Worm (Caenorhabditis elegans) whole organism, L4 larva: ENCODE results near the gene zfp-1.

Experiments used
- F26F4.8 ChIP-seq: fragments of 200-800 bp; sonication (Bioruptor generic); conservative IDR thresholded peaks from 2 replicates; pipeline ENCODE4 v1.3.6; 2022; ENCODE audit warnings: missing genetic modification characterization, missing compliant biosample characterization
- F44E2.7 ChIP-seq: fragments of 200-800 bp; sonication (Bioruptor generic); IDR thresholded peaks from 2 replicates; pipeline ENCODE4 v2.1.2; 2022; ENCODE audit warnings: missing genetic modification characterization, missing compliant biosample characterization
- T20F7.1 ChIP-seq: fragments of 200-800 bp; sonication (Bioruptor generic); optimal IDR thresholded peaks from 2 replicates; lab custom pipeline; 2018; ENCODE audit warnings: mild to moderate bottlenecking, missing genetic modification characterization, missing compliant biosample characterization
- T26A8.4 ChIP-seq: fragments of 200-800 bp; sonication (Bioruptor generic); IDR thresholded peaks from 2 replicates; pipeline ENCODE4 v1.3.6; 2022; ENCODE audit warnings: missing genetic modification characterization, missing compliant biosample characterization
- Y105C5A.15 ChIP-seq: fragments of 200-800 bp; sonication (Bioruptor generic); IDR thresholded peaks from 2 replicates; pipeline ENCODE4 v1.3.6; 2022; ENCODE audit warnings: missing genetic modification characterization, missing compliant biosample characterization
- Y5F2A.4 ChIP-seq: fragments of 200-800 bp; sonication (Bioruptor generic); optimal IDR thresholded peaks from 2 replicates; lab custom pipeline; 2018; ENCODE audit warnings: mild to moderate bottlenecking, missing genetic modification characterization, missing compliant biosample characterization
- arid-1 ChIP-seq: fragments of 200-800 bp; sonication (Bioruptor generic); conservative IDR thresholded peaks from 2 replicates; pipeline ENCODE4 v1.3.6; 2022; ENCODE audit warnings: missing genetic modification reagents, missing genetic modification characterization, missing compliant biosample characterization
- ceh-20 ChIP-seq: fragments of 200-800 bp; sonication (Bioruptor generic); IDR thresholded peaks from 2 replicates; pipeline ENCODE4 v1.3.6; 2022; ENCODE audit warnings: missing genetic modification reagents, missing genetic modification characterization, missing compliant biosample characterization
- ceh-82 ChIP-seq: sonication (generic microtip); optimal IDR thresholded peaks from 2 replicates; lab custom pipeline; 2017; ENCODE audit warnings: missing biosample characterization, missing genetic modification characterization
- cey-2 ChIP-seq: sonication (generic microtip); optimal IDR thresholded peaks from 3 replicates; lab custom pipeline; 2017; ENCODE audit warnings: missing genetic modification characterization, mild to moderate bottlenecking, missing compliant biosample characterization, antibody characterized with exemption, borderline replicate concordance; ENCODE audit not compliant: insufficient read depth
- dpl-1 ChIP-seq: fragments of 150-350 bp; optimal IDR thresholded peaks from 2 replicates; lab custom pipeline; 2014; ENCODE audit warnings: missing biosample characterization, missing genetic modification reagents, missing genetic modification characterization
- duxl-1 ChIP-seq: sonication (generic microtip); optimal IDR thresholded peaks from 2 replicates; lab custom pipeline; 2016; ENCODE audit warnings: mild to moderate bottlenecking, missing genetic modification characterization, moderate library complexity, missing compliant biosample characterization; ENCODE audit not compliant: poor library complexity
- egl-27 ChIP-seq: sonication (generic microtip); optimal IDR thresholded peaks from 3 replicates; lab custom pipeline; 2017; ENCODE audit warnings: missing biosample characterization, missing genetic modification reagents, missing genetic modification characterization
- egl-43 ChIP-seq: fragments of 200-800 bp; sonication (Bioruptor generic); IDR thresholded peaks from 2 replicates; pipeline ENCODE4 v1.3.6; 2022; ENCODE audit warnings: missing genetic modification reagents, missing genetic modification characterization, missing compliant biosample characterization
- fkh-10 ChIP-seq: fragments of 150-350 bp; optimal IDR thresholded peaks from 2 replicates; lab custom pipeline; 2014; ENCODE audit warnings: missing biosample characterization, missing genetic modification reagents, missing genetic modification characterization
- hif-1 ChIP-seq, 2 experiments: sonication (generic microtip); optimal IDR thresholded peaks; 2 replicates each; lab custom pipeline; 2016 to 2017; ENCODE audit warnings: missing compliant biosample characterization in 2 of 2, missing genetic modification characterization in 2 of 2, missing genetic modification reagents in 2 of 2, missing genotype in 2 of 2, mild to moderate bottlenecking in 1 of 2
- hlh-11 ChIP-seq: fragments of 200-800 bp; sonication (Bioruptor generic); optimal IDR thresholded peaks from 2 replicates; lab custom pipeline; 2018; ENCODE audit warnings: mild to moderate bottlenecking, missing genetic modification characterization, missing compliant biosample characterization
- hlh-30 ChIP-seq: sonication (generic microtip); optimal IDR thresholded peaks from 2 replicates; lab custom pipeline; 2017; ENCODE audit warnings: antibody characterized with exemption, mild to moderate bottlenecking, missing genetic modification characterization, missing compliant biosample characterization; ENCODE audit not compliant: insufficient read depth
- hmg-1.1 ChIP-seq: fragments of 200-800 bp; sonication (Bioruptor generic); IDR thresholded peaks from 2 replicates; pipeline ENCODE4 v1.3.6; 2022; ENCODE audit warnings: missing genetic modification reagents, missing genetic modification characterization, missing compliant biosample characterization
- jun-1 ChIP-seq: fragments of 150-350 bp; optimal IDR thresholded peaks from 2 replicates; lab custom pipeline; 2014; ENCODE audit warnings: missing biosample characterization, missing genetic modification reagents, missing genetic modification characterization
- lin-15B ChIP-seq: fragments of 150-350 bp; sonication (generic microtip); optimal IDR thresholded peaks from 3 replicates; lab custom pipeline; 2014; ENCODE audit warnings: missing biosample characterization, missing genetic modification characterization
- lin-29 ChIP-seq: fragments of 200-800 bp; sonication (Bioruptor generic); IDR thresholded peaks from 2 replicates; pipeline ENCODE4 v1.3.6; 2022; ENCODE audit warnings: missing genetic modification reagents, missing genetic modification characterization, missing compliant biosample characterization
- lin-39 ChIP-seq: fragments of 150-350 bp; optimal IDR thresholded peaks from 2 replicates; lab custom pipeline; 2014; ENCODE audit warnings: missing biosample characterization, missing genetic modification reagents, missing genetic modification characterization
- lsy-2 ChIP-seq, 2 experiments: fragments of 150-350 bp in 1 of 2; sonication (generic microtip) in 1 of 2; optimal IDR thresholded peaks; 2 replicates each; lab custom pipeline; 2014 to 2017; ENCODE audit warnings: missing biosample characterization in 2 of 2, missing genetic modification characterization in 2 of 2
- madf-5 ChIP-seq, 2 experiments: fragments of 200-800 bp; sonication (Bioruptor generic); IDR thresholded peaks; 2 replicates each; pipeline ENCODE4 v1.3.6; 2022; ENCODE audit warnings: missing compliant biosample characterization in 2 of 2, missing genetic modification characterization in 2 of 2
- mdl-1 ChIP-seq, 2 experiments: fragments of 150-350 bp in 1 of 2; sonication (generic microtip) in 1 of 2; optimal IDR thresholded peaks; 2 replicates each; lab custom pipeline; 2014 to 2017; ENCODE audit warnings: missing biosample characterization in 2 of 2, missing genetic modification characterization in 2 of 2
- mep-1 ChIP-seq: fragments of 150-350 bp; sonication (generic microtip); optimal IDR thresholded peaks from 3 replicates; lab custom pipeline; 2014; ENCODE audit warnings: missing biosample characterization, missing genetic modification characterization
- mes-2 ChIP-seq: sonication (generic microtip); optimal IDR thresholded peaks from 2 replicates; lab custom pipeline; 2016; ENCODE audit warnings: missing genotype, mild to moderate bottlenecking, missing genetic modification characterization, missing compliant biosample characterization; ENCODE audit not compliant: poor library complexity, severe bottlenecking
- mxl-3 ChIP-seq: fragments of 200-800 bp; sonication (Bioruptor generic); optimal IDR thresholded peaks from 2 replicates; lab custom pipeline; 2018; ENCODE audit warnings: mild to moderate bottlenecking, missing genetic modification characterization, missing compliant biosample characterization
- nhr-10 ChIP-seq: fragments of 150-350 bp; optimal IDR thresholded peaks from 2 replicates; lab custom pipeline; 2014; ENCODE audit warnings: missing biosample characterization, missing genetic modification characterization
- nhr-111 ChIP-seq: fragments of 200-800 bp; sonication (Bioruptor generic); optimal IDR thresholded peaks from 2 replicates; lab custom pipeline; 2018; ENCODE audit warnings: mild to moderate bottlenecking, missing genetic modification characterization, missing compliant biosample characterization
- nhr-237 ChIP-seq: sonication (generic microtip); optimal IDR thresholded peaks from 2 replicates; lab custom pipeline; 2017; ENCODE audit warnings: missing biosample characterization, missing genetic modification characterization
- nhr-42 ChIP-seq: fragments of 200-800 bp; sonication (Bioruptor generic); IDR thresholded peaks from 2 replicates; pipeline ENCODE4 v1.3.6; 2022; ENCODE audit warnings: missing genetic modification characterization, missing compliant biosample characterization
- nhr-6 ChIP-seq: fragments of 150-350 bp; optimal IDR thresholded peaks from 2 replicates; lab custom pipeline; 2014; ENCODE audit warnings: missing biosample characterization, missing genetic modification characterization
- php-3 ChIP-seq: fragments of 200-800 bp; sonication (Bioruptor generic); IDR thresholded peaks from 2 replicates; pipeline ENCODE4 v1.3.6; 2022; ENCODE audit warnings: missing genetic modification reagents, missing genetic modification characterization, missing compliant biosample characterization
- pqm-1 ChIP-seq: sonication (generic microtip); optimal IDR thresholded peaks from 2 replicates; lab custom pipeline; 2017; ENCODE audit warnings: missing biosample characterization, missing genetic modification characterization
- saeg-2 ChIP-seq: fragments of 200-800 bp; sonication (Bioruptor generic); IDR thresholded peaks from 2 replicates; pipeline ENCODE4 v1.3.6; 2022; ENCODE audit warnings: missing genetic modification reagents, missing genetic modification characterization, missing compliant biosample characterization
- set-16 ChIP-seq: fragments of 200-800 bp; sonication (Bioruptor generic); IDR thresholded peaks from 2 replicates; pipeline ENCODE4 v1.3.6; 2022; ENCODE audit warnings: missing genetic modification reagents, missing genetic modification characterization, missing compliant biosample characterization
- skn-1 ChIP-seq: fragments of 150-350 bp; optimal IDR thresholded peaks from 2 replicates; lab custom pipeline; 2014; ENCODE audit warnings: missing biosample characterization, missing genetic modification characterization
- snpc-1.2 ChIP-seq: fragments of 200-800 bp; sonication (Bioruptor generic); IDR thresholded peaks from 2 replicates; pipeline ENCODE4 v1.3.6; 2022; ENCODE audit warnings: missing genetic modification reagents, missing genetic modification characterization, missing compliant biosample characterization
- spr-1 ChIP-seq: sonication (generic microtip); optimal IDR thresholded peaks from 2 replicates; lab custom pipeline; 2016; ENCODE audit warnings: mild to moderate bottlenecking, missing genetic modification characterization, missing compliant biosample characterization
- spr-3 ChIP-seq: fragments of 200-800 bp; sonication (Bioruptor generic); optimal IDR thresholded peaks from 2 replicates; lab custom pipeline; 2018; ENCODE audit warnings: mild to moderate bottlenecking, missing genetic modification characterization, missing compliant biosample characterization
- tag-97 ChIP-seq: fragments of 200-800 bp; sonication (Bioruptor generic); IDR thresholded peaks from 2 replicates; pipeline ENCODE4 v1.3.6; 2022; ENCODE audit warnings: missing genetic modification characterization, missing compliant biosample characterization
- vab-7 ChIP-seq: fragments of 200-800 bp; sonication (Bioruptor generic); IDR thresholded peaks from 2 replicates; pipeline ENCODE4 v1.3.6; 2022; ENCODE audit warnings: missing genetic modification reagents, missing genetic modification characterization, missing compliant biosample characterization
- zfp-2 ChIP-seq: sonication (generic microtip); optimal IDR thresholded peaks from 2 replicates; lab custom pipeline; 2016; ENCODE audit warnings: mild to moderate bottlenecking, missing genetic modification characterization, missing compliant biosample characterization
- ztf-11 ChIP-seq: fragments of 150-350 bp; optimal IDR thresholded peaks from 2 replicates; lab custom pipeline; 2014; ENCODE audit warnings: missing biosample characterization, missing genetic modification characterization

zfp-1 gene

DNA sequence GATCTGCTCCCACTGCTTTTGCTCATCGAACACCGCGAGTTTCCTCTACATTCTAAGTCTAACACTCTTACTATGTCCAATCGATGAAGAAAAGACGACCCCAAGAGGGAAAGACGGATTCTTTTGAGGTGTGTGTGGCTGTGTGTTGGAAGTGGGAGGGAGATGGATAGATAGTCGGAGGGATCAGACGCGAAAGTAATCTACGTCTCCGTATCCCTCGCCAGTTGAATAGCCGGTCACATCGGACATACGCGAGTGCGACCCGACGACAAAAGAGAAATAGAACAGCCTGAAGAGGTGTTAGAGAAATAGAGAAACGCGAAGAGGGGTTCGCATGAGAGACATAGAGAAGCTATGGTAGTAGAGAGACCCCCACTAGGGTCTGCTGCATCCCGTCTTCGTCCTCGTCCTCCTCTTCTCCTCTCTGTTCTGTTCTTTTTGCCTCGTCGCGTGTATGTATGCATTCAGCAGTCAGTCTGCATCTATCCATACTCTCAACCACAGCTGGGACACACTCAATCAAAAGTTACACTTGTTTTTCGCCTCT is 4.3 kb downstream of the zfp-1 start (continued):
- TF ChIP-seq saeg-2 (GFP tag; lab: Robert Waterston, UW) (peak; percentile 91), egl-27 (tag; lab: Kevin White, UChicago) (no peak), ztf-11 (tag; lab: Kevin White, UChicago) (no peak), hlh-30 (tag; lab: Kevin White, UChicago) (peak; percentile 95), spr-3 (GFP tag; lab: Kevin White, UChicago) (no peak), mxl-3 (GFP tag; lab: Kevin White, UChicago) (peak; percentile 93), F44E2.7 (no peak), tag-97 (GFP tag; lab: Robert Waterston, UW) (no peak), nhr-111 (GFP tag; lab: Kevin White, UChicago) (no peak), php-3 (GFP tag; lab: Robert Waterston, UW) (peak; percentile 46; the same call in 1 of the 2 replicates), duxl-1 (tag; lab: Kevin White, UChicago) (peak; percentile 64)

DNA sequence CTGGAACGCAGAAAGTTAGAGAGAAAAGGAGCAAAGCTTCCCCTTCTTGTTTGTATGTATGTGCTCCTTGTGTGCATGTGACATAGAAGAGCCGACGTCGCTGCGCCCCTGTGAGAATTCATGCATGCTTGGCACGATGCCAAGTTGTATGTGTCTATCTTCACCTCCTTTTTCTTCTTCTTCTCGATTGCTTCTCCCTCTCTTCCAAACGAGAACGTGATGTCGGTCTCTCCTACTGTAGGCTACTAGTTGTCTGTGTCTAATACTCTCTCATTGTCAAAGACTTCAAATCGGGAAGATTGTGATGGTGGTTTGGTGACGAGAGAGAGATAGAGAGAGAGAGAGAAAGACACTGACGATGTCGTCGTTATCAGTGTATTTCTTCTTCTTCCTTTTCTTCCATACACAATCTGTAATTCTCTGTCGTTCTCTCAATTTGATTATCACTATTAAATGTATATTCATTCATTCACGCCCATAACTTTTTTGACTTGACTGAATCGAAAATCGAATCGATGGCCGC is 5.9 kb downstream of the zfp-1 start:
- TF ChIP-seq hlh-11 (tag; lab: Kevin White, UChicago) (peak; percentile 99), mxl-3 (GFP tag; lab: Kevin White, UChicago) (peak; percentile 93), tag-97 (GFP tag; lab: Robert Waterston, UW) (no peak), arid-1 (GFP tag; lab: Robert Waterston, UW) (0 out of 2 replicates have a peak, but pooled peaks have one; percentile 24), ceh-82 (no peak), Y105C5A.15 (GFP tag; lab: Robert Waterston, UW) (no peak), vab-7 (GFP tag; lab: Robert Waterston, UW) (no peak), ceh-20 (GFP tag; lab: Robert Waterston, UW) (peak; percentile 69; the same call in 1 of the 2 replicates), F26F4.8 (GFP tag; lab: Robert Waterston, UW) (no peak), snpc-1.2 (no peak), F44E2.7 (no peak), lin-39 (tag; lab: Kevin White, UChicago) (no peak), lsy-2 (tag; optimal IDR thresholded peaks at IDR 0.05; lab: Kevin White, UChicago) (peak; percentile 90 to 94), php-3 (GFP tag; lab: Robert Waterston, UW) (peak; percentile 73), T20F7.1 (GFP tag; lab: Kevin White, UChicago) (peak; percentile 72), nhr-111 (GFP tag; lab: Kevin White, UChicago) (no peak), pqm-1 (peak; percentile 94), dpl-1 (GFP tag; lab: Kevin White, UChicago) (peak; percentile 58), set-16 (GFP tag; lab: Robert Waterston, UW) (peak; percentile 58), mdl-1 (tag; optimal IDR thresholded peaks at IDR 0.05; lab: Kevin White, UChicago) (peak; percentile 77 to 97), madf-5 (GFP tag; IDR thresholded peaks at IDR 0.05; lab: Robert Waterston, UW) (0 out of 4 replicates have a peak, but pooled peaks have one; percentile 50), hif-1 (tag; optimal IDR thresholded peaks at IDR 0.05; lab: Kevin White, UChicago) (peak; percentile 46 to 80), skn-1 (tag; lab: Kevin White, UChicago) (no peak), fkh-10 (GFP tag; lab: Kevin White, UChicago) (peak; percentile 86), mes-2 (tag; lab: Kevin White, UChicago) (peak; percentile 56), hmg-1.1 (GFP tag; lab: Robert Waterston, UW) (peak; percentile 80), mep-1 (peak; percentile 92), spr-3 (GFP tag; lab: Kevin White, UChicago) (peak; percentile 21), spr-1 (tag; lab: Kevin White, UChicago) (peak; percentile 64), nhr-10 (peak; percentile 81), nhr-237 (no peak), cey-2 (peak; percentile 53), nhr-6 (tag; lab: Kevin White, UChicago) (peak; percentile 40), zfp-2 (tag; lab: Kevin White, UChicago) (peak; percentile 57), T26A8.4 (GFP tag; lab: Robert Waterston, UW) (peak; percentile 73), egl-43 (GFP tag; lab: Robert Waterston, UW) (0 out of 2 replicates have a peak, but pooled peaks have one; percentile 66), Y5F2A.4 (GFP tag; lab: Kevin White, UChicago) (no peak), nhr-42 (GFP tag; lab: Robert Waterston, UW) (no peak), jun-1 (peak; percentile 82), lin-29 (GFP tag; lab: Robert Waterston, UW) (no peak; the same call in 1 of the 2 replicates), lin-15B (tag; lab: Kevin White, UChicago) (no peak)
